Fruit fly (Drosophila melanogaster): ENCODE results near the gene CG3857.

CG3857 gene

dm6 chrX:1984175-1984973 lies 44.5 kb upstream of the CG3857 start (continued):
- TF ChIP-seq Aef1 (GFP tag; IDR thresholded peaks at IDR 0.05) (peak; percentile 71), Eip74EF (GFP tag; optimal IDR thresholded peaks at IDR 0.05) (peak in 1 of 2 experiments; percentile 75), CG4424 (GFP tag; optimal IDR thresholded peaks at IDR 0.05) (peak; percentile 39), chn (GFP tag; optimal IDR thresholded peaks at IDR 0.05) (peak; percentile 41), Bdp1 (GFP tag; optimal IDR thresholded peaks at IDR 0.05) (peak; percentile 32), sd (tag; optimal IDR thresholded peaks at IDR 0.05) (peak; percentile 48), CG11560 (tag; IDR thresholded peaks at IDR 0.05) (0 out of 3 replicates have a peak, but pooled peaks have one; percentile 48), ash1 (GFP tag; optimal IDR thresholded peaks at IDR 0.05) (no peak), CG14860 (GFP tag; IDR thresholded peaks at IDR 0.05; ENCODE audit: partially characterized antibody) (no peak), nerfin-2 (GFP tag; IDR thresholded peaks at IDR 0.05; ENCODE audit: partially characterized antibody) (no peak), CG31388 (GFP tag; optimal IDR thresholded peaks at IDR 0.05) (no peak), row (GFP tag; IDR thresholded peaks at IDR 0.05) (peak; percentile 93), grn (GFP tag; optimal IDR thresholded peaks at IDR 0.05) (peak; percentile 31), CG12391 (tag; optimal IDR thresholded peaks at IDR 0.05) (peak; percentile 76), zen2 (GFP tag; IDR thresholded peaks at IDR 0.05; ENCODE audit: partially characterized antibody) (no peak), Dfd (GFP tag; optimal IDR thresholded peaks at IDR 0.05) (no peak), CG11093 (GFP tag; IDR thresholded peaks at IDR 0.05) (peak; percentile 79; the same call in 2 of the 3 replicates), CG18764 (GFP tag; optimal IDR thresholded peaks at IDR 0.05) (peak; percentile 54), PHDP (tag; optimal IDR thresholded peaks at IDR 0.05) (peak; percentile 82), tio (GFP tag; optimal IDR thresholded peaks at IDR 0.05) (peak; percentile 47), Camta (GFP tag; optimal IDR thresholded peaks at IDR 0.05) (no peak), odd (GFP tag; optimal IDR thresholded peaks at IDR 0.05) (peak; percentile 63), CG9876 (GFP tag; optimal IDR thresholded peaks at IDR 0.05) (peak; percentile 56), CG7357 (GFP tag; IDR thresholded peaks at IDR 0.05) (peak; percentile 49; the same call in 1 of the 3 replicates), CG1647 (GFP tag; optimal IDR thresholded peaks at IDR 0.05) (no peak), dysf (GFP tag; IDR thresholded peaks at IDR 0.05) (peak; percentile 86), amos (GFP tag; IDR thresholded peaks at IDR 0.05; ENCODE audit: partially characterized antibody) (no peak), schlank (tag; optimal IDR thresholded peaks at IDR 0.05) (peak; percentile 58), Rx (GFP tag; IDR thresholded peaks at IDR 0.05) (peak; percentile 59; the same call in 1 of the 2 replicates), GATAe (GFP tag; conservative IDR thresholded peaks at IDR 0.05) (no peak), sens (GFP tag) (peak; percentile 95), toy (GFP tag; IDR thresholded peaks at IDR 0.05) (peak; percentile 31; the same call in 1 of the 2 replicates), Dll (GFP tag; IDR thresholded peaks at IDR 0.05; ENCODE audit: partially characterized antibody) (no peak), HLHmδ (GFP tag; optimal IDR thresholded peaks at IDR 0.05) (no peak), CG31224 (GFP tag; IDR thresholded peaks at IDR 0.05) (no peak), CG11085 (GFP tag; IDR thresholded peaks at IDR 0.05) (peak; percentile 35; the same call in 1 of the 2 replicates), CG8281 (tag; optimal IDR thresholded peaks at IDR 0.05) (peak; percentile 53), sqz (GFP tag; optimal IDR thresholded peaks at IDR 0.05) (peak; percentile 82), CG11504 (tag; optimal IDR thresholded peaks at IDR 0.05) (peak; percentile 85), CG1529 (GFP tag; optimal IDR thresholded peaks at IDR 0.05) (peak; percentile 80), Mad (GFP tag; optimal IDR thresholded peaks at IDR 0.05) (peak; percentile 46), Myb (GFP tag; optimal IDR thresholded peaks at IDR 0.05) (peak; percentile 65), zen (tag; optimal IDR thresholded peaks at IDR 0.05) (peak; percentile 4), CG8944 (GFP tag; optimal IDR thresholded peaks at IDR 0.05) (peak; percentile 73), CG13775 (GFP tag; optimal IDR thresholded peaks at IDR 0.05) (peak; percentile 43), pho (GFP tag; optimal IDR thresholded peaks at IDR 0.05) (peak; percentile 73), CG30431 (GFP tag; optimal IDR thresholded peaks at IDR 0.05) (peak; percentile 57), fd96Cb (tag; optimal IDR thresholded peaks at IDR 0.05) (peak; percentile 87), CG17186 (GFP tag; optimal IDR thresholded peaks at IDR 0.05) (peak; percentile 36)

Measured in whole organism, embryonic.